Fruit fly (Drosophila melanogaster) whole organism, embryonic: ENCODE measurements around the gene Acp32CD.

Experiments
- B-H2 ChIP-seq: fragments of 200-800 bp; sonication (Bioruptor generic); optimal IDR thresholded peaks from 2 replicates; lab custom pipeline; 2018; ENCODE audit warnings: missing biosample characterization, mild to moderate bottlenecking, missing genetic modification characterization
- CG10147 ChIP-seq: fragments of 200-800 bp; sonication (Bioruptor generic); optimal IDR thresholded peaks from 2 replicates; lab custom pipeline; 2019; ENCODE audit warnings: missing biosample characterization, mild to moderate bottlenecking, missing genetic modification characterization, moderate library complexity
- CG10654 ChIP-seq: fragments of 200-800 bp; sonication (Bioruptor generic); optimal IDR thresholded peaks from 2 replicates; lab custom pipeline; 2016; ENCODE audit warnings: missing biosample characterization, missing genetic modification characterization
- CG11456 ChIP-seq: fragments of 200-800 bp; sonication (Bioruptor generic); IDR thresholded peaks from 3 replicates; pipeline ENCODE4 v1.3.6; 2022; ENCODE audit warnings: missing biosample characterization, missing genetic modification characterization
- CG13123 ChIP-seq: fragments of 200-800 bp; sonication (Bioruptor generic); optimal IDR thresholded peaks from 2 replicates; lab custom pipeline; 2016; ENCODE audit warnings: missing biosample characterization, missing genetic modification characterization
- CG1529 ChIP-seq: fragments of 200-800 bp; sonication (Bioruptor generic); optimal IDR thresholded peaks from 3 replicates; lab custom pipeline; 2018; ENCODE audit warnings: missing biosample characterization, missing genetic modification characterization
- CG15601 ChIP-seq: fragments of 200-800 bp; sonication (Bioruptor generic); optimal IDR thresholded peaks from 3 replicates; lab custom pipeline; 2019; ENCODE audit warnings: missing biosample characterization, mild to moderate bottlenecking, missing genetic modification characterization, moderate library complexity
- CG17802 ChIP-seq: fragments of 200-800 bp; sonication (Bioruptor generic); optimal IDR thresholded peaks from 2 replicates; lab custom pipeline; 2018; ENCODE audit warnings: missing biosample characterization, mild to moderate bottlenecking, missing genetic modification characterization, moderate library complexity
- CG17829 ChIP-seq: fragments of 200-800 bp; optimal IDR thresholded peaks from 2 replicates; lab custom pipeline; 2019; ENCODE audit warnings: missing biosample characterization, mild to moderate bottlenecking, missing genetic modification characterization, moderate library complexity
- CG1792 ChIP-seq: fragments of 200-800 bp; sonication (Bioruptor generic); optimal IDR thresholded peaks from 2 replicates; lab custom pipeline; 2016; ENCODE audit warnings: missing biosample characterization, missing genetic modification characterization
- CG18599 ChIP-seq: fragments of 200-800 bp; sonication (Bioruptor generic); optimal IDR thresholded peaks from 3 replicates; lab custom pipeline; 2017; ENCODE audit warnings: missing biosample characterization, missing genetic modification characterization, mild to moderate bottlenecking, moderate library complexity, missing genetic modification reagents
- CG3847 ChIP-seq: fragments of 200-800 bp; sonication (Bioruptor generic); IDR thresholded peaks from 2 replicates; pipeline ENCODE4 v1.3.6; 2022; ENCODE audit warnings: missing biosample characterization, missing genetic modification characterization
- CG4328 ChIP-seq: fragments of 200-800 bp; sonication (Bioruptor generic); optimal IDR thresholded peaks from 3 replicates; lab custom pipeline; 2017; ENCODE audit warnings: missing biosample characterization, missing genetic modification reagents, missing genetic modification characterization
- CG4360 ChIP-seq: fragments of 200-800 bp; sonication (Bioruptor generic); IDR thresholded peaks from 2 replicates; pipeline ENCODE4 v1.3.6; 2022; ENCODE audit warnings: missing biosample characterization, missing genetic modification characterization
- CG4617 ChIP-seq: fragments of 200-800 bp; sonication (Bioruptor generic); optimal IDR thresholded peaks from 3 replicates; lab custom pipeline; 2016; ENCODE audit warnings: missing biosample characterization, missing genetic modification characterization, borderline replicate concordance
- CG6683 ChIP-seq: fragments of 200-800 bp; sonication (Bioruptor generic); optimal IDR thresholded peaks from 2 replicates; lab custom pipeline; 2017; ENCODE audit warnings: missing biosample characterization, mild to moderate bottlenecking, missing genetic modification characterization, missing genetic modification reagents
- CG8944 ChIP-seq: fragments of 200-800 bp; sonication (Bioruptor generic); optimal IDR thresholded peaks from 3 replicates; lab custom pipeline; 2016; ENCODE audit warnings: missing biosample characterization, missing genetic modification characterization
- D ChIP-seq, 2 experiments: fragments of 200-800 bp in 1 of 2; fragments of >200 bp in 1 of 2; sonication (Bioruptor generic) in 1 of 2; optimal IDR thresholded peaks; 2 replicates in 1 of 2; 3 replicates in 1 of 2; lab custom pipeline; 2017; ENCODE audit warnings: mild to moderate bottlenecking in 1 of 2, missing biosample characterization in 1 of 2, missing genetic modification characterization in 1 of 2, missing genetic modification reagents in 1 of 2
- Ets65A ChIP-seq: fragments of 200-800 bp; sonication (Bioruptor generic); peaks from one replicate; lab custom pipeline; 2016; ENCODE audit warnings: missing biosample characterization, missing genetic modification characterization
- GATAe ChIP-seq: fragments of 200-800 bp; sonication (Bioruptor generic); conservative IDR thresholded peaks from 2 replicates; pipeline ENCODE4 v1.3.6; 2022; ENCODE audit warnings: missing biosample characterization, missing genetic modification characterization
- HLH4C ChIP-seq: fragments of 200-800 bp; sonication (Bioruptor generic); IDR thresholded peaks from 3 replicates; pipeline ENCODE4 v1.3.6; 2022; ENCODE audit warnings: missing biosample characterization, missing genetic modification characterization; ENCODE audit not compliant: partially characterized antibody
- Hr39 ChIP-seq: fragments of >200 bp; optimal IDR thresholded peaks from 2 replicates; lab custom pipeline; 2017
- Nf-YC ChIP-seq: fragments of 200-800 bp; optimal IDR thresholded peaks from 3 replicates; lab custom pipeline; 2019; ENCODE audit warnings: missing biosample characterization, mild to moderate bottlenecking, missing genetic modification characterization, moderate library complexity
- Oaz ChIP-seq: fragments of 200-800 bp; sonication (Bioruptor generic); IDR thresholded peaks from 2 replicates; pipeline ENCODE4 v1.3.6; 2022; ENCODE audit warnings: missing biosample characterization, missing genetic modification characterization
- Rfx ChIP-seq: fragments of 200-800 bp; sonication (Bioruptor generic); IDR thresholded peaks from 2 replicates; pipeline ENCODE4 v1.3.6; 2022; ENCODE audit warnings: missing biosample characterization, missing genetic modification characterization
- Trl ChIP-seq, 3 experiments: fragments of >200 bp in 2 of 3; fragments of 200-800 bp in 1 of 3; sonication (Bioruptor generic) in 1 of 3; optimal IDR thresholded peaks; 2 replicates in 1 of 3; 3 replicates in 2 of 3; lab custom pipeline; 2016 to 2017; ENCODE audit warnings: missing biosample characterization in 1 of 3, missing genetic modification characterization in 1 of 3
- Vsx1 ChIP-seq: fragments of 200-800 bp; sonication (Bioruptor generic); optimal IDR thresholded peaks from 2 replicates; lab custom pipeline; 2017; ENCODE audit warnings: missing biosample characterization, mild to moderate bottlenecking, missing genetic modification characterization, missing genetic modification reagents
- amos ChIP-seq: fragments of 200-800 bp; sonication (Bioruptor generic); IDR thresholded peaks from 2 replicates; pipeline ENCODE4 v1.3.6; 2022; ENCODE audit warnings: missing biosample characterization, missing genetic modification characterization; ENCODE audit not compliant: partially characterized antibody
- cas ChIP-seq: fragments of 200-800 bp; sonication (Bioruptor generic); IDR thresholded peaks from 2 replicates; pipeline ENCODE4 v1.3.6; 2022; ENCODE audit warnings: missing biosample characterization, missing genetic modification characterization
- ci ChIP-seq: fragments of 200-800 bp; sonication (Bioruptor generic); IDR thresholded peaks from 3 replicates; pipeline ENCODE4 v1.3.6; 2022; ENCODE audit warnings: missing biosample characterization, missing genetic modification characterization
- dati ChIP-seq: fragments of 200-800 bp; sonication (Bioruptor generic); IDR thresholded peaks from 2 replicates; pipeline ENCODE4 v1.3.6; 2022; ENCODE audit warnings: missing biosample characterization, missing genetic modification characterization
- esg ChIP-seq: fragments of 200-800 bp; sonication (Bioruptor generic); conservative IDR thresholded peaks from 2 replicates; pipeline ENCODE4 v1.3.6; 2022; ENCODE audit warnings: missing biosample characterization, missing genetic modification characterization
- ewg ChIP-seq: fragments of 200-800 bp; sonication (Bioruptor generic); optimal IDR thresholded peaks from 3 replicates; lab custom pipeline; 2017; ENCODE audit warnings: mild to moderate bottlenecking, missing biosample characterization, missing genetic modification reagents, missing genetic modification characterization
- fd64A ChIP-seq: fragments of 200-800 bp; sonication (Bioruptor generic); optimal IDR thresholded peaks from 3 replicates; lab custom pipeline; 2018; ENCODE audit warnings: missing biosample characterization, mild to moderate bottlenecking, missing genetic modification characterization
- grau ChIP-seq: fragments of 200-800 bp; optimal IDR thresholded peaks from 3 replicates; lab custom pipeline; 2019; ENCODE audit warnings: missing biosample characterization, mild to moderate bottlenecking, missing genetic modification characterization, moderate library complexity
- ind ChIP-seq: fragments of 200-800 bp; sonication (Bioruptor generic); optimal IDR thresholded peaks from 3 replicates; lab custom pipeline; 2016; ENCODE audit warnings: missing biosample characterization, missing genetic modification characterization
- klu ChIP-seq: fragments of 200-800 bp; sonication (Bioruptor generic); IDR thresholded peaks from 2 replicates; pipeline ENCODE4 v1.3.6; 2022; ENCODE audit warnings: missing biosample characterization, missing genetic modification characterization
- lola ChIP-seq, 3 experiments: fragments of >200 bp in 2 of 3; fragments of 200-800 bp in 1 of 3; sonication (Bioruptor generic) in 1 of 3; optimal IDR thresholded peaks; 2 replicates each; lab custom pipeline; 2017 to 2019; ENCODE audit warnings: missing biosample characterization in 3 of 3, missing genetic modification characterization in 3 of 3, mild to moderate bottlenecking in 1 of 3, moderate library complexity in 1 of 3
- mirr ChIP-seq: fragments of 200-800 bp; sonication (Bioruptor generic); optimal IDR thresholded peaks from 3 replicates; lab custom pipeline; 2018; ENCODE audit warnings: missing biosample characterization, mild to moderate bottlenecking, missing genetic modification characterization
- odd ChIP-seq: fragments of 200-800 bp; sonication (Bioruptor generic); optimal IDR thresholded peaks from 2 replicates; lab custom pipeline; 2017; ENCODE audit warnings: missing biosample characterization, mild to moderate bottlenecking, missing genetic modification characterization
- onecut ChIP-seq: fragments of 200-800 bp; sonication (Bioruptor generic); IDR thresholded peaks from 2 replicates; pipeline ENCODE4 v1.3.6; 2022; ENCODE audit warnings: missing biosample characterization, missing genetic modification characterization
- pnt ChIP-seq: fragments of 200-800 bp; sonication (Bioruptor generic); optimal IDR thresholded peaks from 3 replicates; lab custom pipeline; 2016; ENCODE audit warnings: missing biosample characterization, missing genetic modification characterization
- rib ChIP-seq: fragments of 200-800 bp; sonication (Bioruptor generic); IDR thresholded peaks from 2 replicates; pipeline ENCODE4 v1.3.6; 2022; ENCODE audit warnings: missing biosample characterization, missing genetic modification characterization
- salm ChIP-seq: fragments of 200-800 bp; sonication (Bioruptor generic); optimal IDR thresholded peaks from 2 replicates; lab custom pipeline; 2018; ENCODE audit warnings: missing biosample characterization, mild to moderate bottlenecking, missing genetic modification characterization
- scrt ChIP-seq: fragments of 200-800 bp; sonication (Bioruptor generic); optimal IDR thresholded peaks from 2 replicates; lab custom pipeline; 2018; ENCODE audit warnings: missing biosample characterization, mild to moderate bottlenecking, missing genetic modification characterization, moderate library complexity
- sd ChIP-seq: fragments of 200-800 bp; sonication (Bioruptor generic); optimal IDR thresholded peaks from 3 replicates; lab custom pipeline; 2018; ENCODE audit warnings: missing biosample characterization, mild to moderate bottlenecking, missing genetic modification characterization, moderate library complexity
- sens ChIP-seq: fragments of 200-800 bp; sonication (Bioruptor generic); peaks from one replicate; lab custom pipeline; 2016; ENCODE audit warnings: missing biosample characterization, missing genetic modification characterization
- tin ChIP-seq: fragments of 200-800 bp; sonication (Bioruptor generic); optimal IDR thresholded peaks from 3 replicates; lab custom pipeline; 2016; ENCODE audit warnings: missing biosample characterization, missing genetic modification characterization
- twi ChIP-seq: fragments of 200-800 bp; optimal IDR thresholded peaks from 2 replicates; lab custom pipeline; 2019; ENCODE audit warnings: missing biosample characterization, mild to moderate bottlenecking, missing genetic modification characterization, moderate library complexity
- wor ChIP-seq: fragments of 200-800 bp; sonication (Bioruptor generic); IDR thresholded peaks from 2 replicates; pipeline ENCODE4 v1.3.6; 2022; ENCODE audit warnings: missing biosample characterization, missing genetic modification characterization

Acp32CD gene

DNA sequence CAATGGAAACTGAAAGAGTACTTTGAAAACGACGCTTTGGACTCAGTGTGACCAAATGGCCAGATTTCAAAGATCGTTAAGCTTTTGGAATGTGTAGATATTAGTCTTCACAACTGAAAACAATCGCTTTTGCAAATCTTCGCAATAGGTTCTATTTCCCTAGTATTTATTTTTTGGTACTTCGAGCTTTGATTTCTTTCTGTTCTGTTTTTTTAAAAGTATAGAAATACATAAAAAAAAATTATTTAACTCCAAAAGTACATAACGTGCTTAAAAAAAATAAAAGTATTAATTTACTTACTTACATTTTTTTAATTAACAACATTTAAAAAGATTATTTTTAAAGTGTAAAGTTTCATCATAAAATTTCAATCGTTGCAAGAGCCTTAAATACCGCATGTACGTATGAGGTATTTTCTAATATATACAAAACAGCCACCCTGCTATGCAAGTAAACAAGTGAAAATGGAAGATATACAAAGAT lies 28.0 kb upstream of the Acp32CD start, which contains the start of the genes piwi and CG12253 (continued):
- TF ChIP-seq salm (tag; lab: Kevin White, UChicago): no peak
- TF ChIP-seq Nf-YC (tag; lab: Kevin White, UChicago): no peak
- TF ChIP-seq CG10654 (GFP tag; lab: Kevin White, UChicago): peak; percentile 18
- peak; percentile 83 for TF ChIP-seq Rfx (GFP tag; lab: Robert Waterston, UW)
- no peak for TF ChIP-seq amos
- no peak for TF ChIP-seq B-H2 (GFP tag; lab: Kevin White, UChicago)
- peak; percentile 27 for TF ChIP-seq CG4617 (GFP tag; lab: Kevin White, UChicago)
- TF ChIP-seq esg: peak; percentile 75
- peak; percentile 64 for TF ChIP-seq ewg (GFP tag; lab: Kevin White, UChicago)
- no peak for TF ChIP-seq cas
- TF ChIP-seq CG6683 (GFP tag; lab: Kevin White, UChicago): no peak
- TF ChIP-seq lola (GFP tag; optimal IDR thresholded peaks at IDR 0.05; lab: Kevin White, UChicago): peak in 1 of 3 experiments; percentile 88
- peak; percentile 75 for TF ChIP-seq wor
- TF ChIP-seq CG15601 (tag; lab: Kevin White, UChicago): peak; percentile 86
- TF ChIP-seq CG13123 (GFP tag; lab: Kevin White, UChicago): peak; percentile 53
- TF ChIP-seq mirr (GFP tag; lab: Kevin White, UChicago): no peak
- TF ChIP-seq ci (GFP tag; lab: Robert Waterston, UW): no peak
- TF ChIP-seq CG1792 (GFP tag; lab: Kevin White, UChicago): no peak
- peak; percentile 69 for TF ChIP-seq twi (tag; lab: Kevin White, UChicago)
- no peak for TF ChIP-seq sd
- TF ChIP-seq sens (GFP tag; lab: Kevin White, UChicago): peak; percentile 71
- TF ChIP-seq Trl (optimal IDR thresholded peaks at IDR 0.05; lab: Kevin White, UChicago): no peak
- peak; percentile 20 for TF ChIP-seq Trl (GFP tag; optimal IDR thresholded peaks at IDR 0.05; lab: Kevin White, UChicago)
- TF ChIP-seq HLH4C (GFP tag; lab: Robert Waterston, UW): no peak
- no peak for TF ChIP-seq Hr39 (lab: Kevin White, UChicago)
- TF ChIP-seq tin: peak; percentile 37
- no peak for TF ChIP-seq CG18599 (GFP tag; lab: Kevin White, UChicago)
- TF ChIP-seq CG1529: peak; percentile 61
- no peak for TF ChIP-seq D (optimal IDR thresholded peaks at IDR 0.05; lab: Kevin White, UChicago)
- peak; percentile 28 for TF ChIP-seq D (GFP tag; optimal IDR thresholded peaks at IDR 0.05; lab: Kevin White, UChicago)
- peak; percentile 39 for TF ChIP-seq ind
- TF ChIP-seq Oaz (GFP tag; lab: Robert Waterston, UW): 0 out of 2 replicates have a peak, but pooled peaks have one; percentile 39
- no peak for TF ChIP-seq onecut (GFP tag; lab: Robert Waterston, UW)
- no peak for TF ChIP-seq CG10147 (GFP tag; lab: Kevin White, UChicago)
- no peak for TF ChIP-seq dati (GFP tag; lab: Robert Waterston, UW)
- TF ChIP-seq Vsx1: no peak
- peak; percentile 78; the same call in 1 of the 2 replicates for TF ChIP-seq klu (GFP tag; lab: Robert Waterston, UW)
- TF ChIP-seq Ets65A (GFP tag; lab: Kevin White, UChicago): peak; percentile 24
- no peak for TF ChIP-seq CG17802
- TF ChIP-seq CG4360 (GFP tag; lab: Robert Waterston, UW): no peak
- TF ChIP-seq odd (GFP tag; lab: Kevin White, UChicago): peak; percentile 54
- TF ChIP-seq scrt: no peak
- TF ChIP-seq CG11456 (GFP tag; lab: Robert Waterston, UW): no peak; the same call in 2 of the 3 replicates
- TF ChIP-seq rib (GFP tag; lab: Robert Waterston, UW): 0 out of 2 replicates have a peak, but pooled peaks have one; percentile 37
- no peak for TF ChIP-seq CG8944 (GFP tag; lab: Kevin White, UChicago)
- TF ChIP-seq GATAe (GFP tag; lab: Robert Waterston, UW): no peak
- TF ChIP-seq pnt (GFP tag; lab: Kevin White, UChicago): no peak
- TF ChIP-seq CG3847 (GFP tag; lab: Robert Waterston, UW): peak; percentile 84
- TF ChIP-seq fd64A: no peak
- TF ChIP-seq grau (tag; lab: Kevin White, UChicago): peak; percentile 87
- peak; percentile 57 for TF ChIP-seq CG17829 (tag; lab: Kevin White, UChicago)
- TF ChIP-seq CG4328 (GFP tag; lab: Kevin White, UChicago): no peak
